Worm (Caenorhabditis elegans): ENCODE results near the gene cox-14.

The cox-14 gene

DNA sequence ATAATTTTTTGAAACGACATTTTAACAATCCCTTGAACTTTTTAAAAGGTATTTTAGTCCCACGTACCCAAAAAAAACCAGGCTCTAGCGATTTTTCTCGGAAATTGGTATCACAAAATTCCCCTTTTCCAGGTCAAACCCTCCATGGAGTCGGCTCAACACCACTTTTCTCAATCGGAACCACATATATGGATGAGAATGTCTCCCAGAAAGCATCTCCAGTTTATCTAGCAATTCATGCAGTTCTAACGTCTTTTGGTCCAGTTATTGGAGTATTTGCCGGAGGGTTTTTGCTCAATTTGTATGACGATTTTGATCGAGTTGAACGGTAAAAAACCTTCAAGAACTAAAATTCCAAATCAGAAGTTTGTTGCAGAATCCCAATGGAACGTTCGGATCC lies 21.3 kb downstream of the cox-14 start:
- TF ChIP-seq ceh-16 (tag; optimal IDR thresholded peaks at IDR 0.05): no peak
- no peak for TF ChIP-seq ceh-9 (tag; optimal IDR thresholded peaks at IDR 0.05)
- TF ChIP-seq skn-1 (tag; optimal IDR thresholded peaks at IDR 0.05): no peak
- no peak for TF ChIP-seq mml-1 (tag; optimal IDR thresholded peaks at IDR 0.05)
- no peak for TF ChIP-seq nhr-23 (tag; optimal IDR thresholded peaks at IDR 0.05)
- no peak for TF ChIP-seq ztf-4 (tag; optimal IDR thresholded peaks at IDR 0.05)
- no peak for TF ChIP-seq snpc-4 (tag; optimal IDR thresholded peaks at IDR 0.05)
- no peak for TF ChIP-seq lin-15B (tag; optimal IDR thresholded peaks at IDR 0.05)
- TF ChIP-seq nhr-11 (tag; optimal IDR thresholded peaks at IDR 0.05): no peak
- no peak for TF ChIP-seq zag-1 (tag; optimal IDR thresholded peaks at IDR 0.05)
- TF ChIP-seq pqm-1 (tag; optimal IDR thresholded peaks at IDR 0.05): no peak
- TF ChIP-seq lin-39 (tag; optimal IDR thresholded peaks at IDR 0.05): no peak
- TF ChIP-seq nhr-67 (tag; optimal IDR thresholded peaks at IDR 0.05): no peak
- no peak for TF ChIP-seq tbx-2 (tag; optimal IDR thresholded peaks at IDR 0.05)
- TF ChIP-seq unc-39 (tag; optimal IDR thresholded peaks at IDR 0.05): no peak

- peak; percentile 40 for TF ChIP-seq nhr-43 (tag; optimal IDR thresholded peaks at IDR 0.05; ENCODE audit: poor library complexity, severe bottlenecking)
- no peak for TF ChIP-seq lin-15B (tag; optimal IDR thresholded peaks at IDR 0.05)
- peak; percentile 1 for TF ChIP-seq nhr-25 (tag; optimal IDR thresholded peaks at IDR 0.05)
These were observed 22.6 kb downstream of the cox-14 start for ce11 chrIII:10241332-10241829.

DNA sequence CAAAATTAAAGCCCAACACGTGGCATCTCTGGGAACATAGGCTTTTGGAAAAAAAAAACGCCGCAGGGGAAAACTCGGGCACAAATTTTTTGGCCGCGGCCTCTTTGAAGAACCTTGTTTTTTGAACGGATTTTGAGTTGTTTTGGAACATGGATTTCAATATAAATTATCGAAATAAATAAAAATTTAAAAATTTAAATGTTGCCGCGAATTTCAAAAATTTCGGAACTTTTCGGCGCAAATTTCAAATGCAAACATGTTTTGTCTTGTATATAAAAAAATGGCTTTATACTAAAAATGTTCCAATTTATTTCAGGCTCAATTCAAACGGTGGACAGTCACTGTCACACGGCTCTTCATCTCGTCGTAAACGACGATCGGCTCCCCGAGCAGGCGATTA lies 25.3 kb downstream of the cox-14 start:
- TF ChIP-seq aly-2 (tag; optimal IDR thresholded peaks at IDR 0.05) (no peak), elt-3 (tag; optimal IDR thresholded peaks at IDR 0.05) (no peak), fkh-10 (GFP tag; optimal IDR thresholded peaks at IDR 0.05) (no peak), nhr-11 (tag; optimal IDR thresholded peaks at IDR 0.05) (no peak), snpc-4 (tag; optimal IDR thresholded peaks at IDR 0.05) (no peak), fos-1 (tag; optimal IDR thresholded peaks at IDR 0.05) (no peak), lin-15B (tag; optimal IDR thresholded peaks at IDR 0.05) (no peak)

- TF ChIP-seq ceh-16 (tag; optimal IDR thresholded peaks at IDR 0.05) (no peak), nfya-1 (tag; optimal IDR thresholded peaks at IDR 0.05; ENCODE audit: insufficient read depth) (peak; percentile 42), lsy-12 (tag; optimal IDR thresholded peaks at IDR 0.05) (no peak), pha-4 (tag; optimal IDR thresholded peaks at IDR 0.05) (peak; percentile 62), lin-15B (tag; optimal IDR thresholded peaks at IDR 0.05) (peak; percentile 62), lin-39 (tag; optimal IDR thresholded peaks at IDR 0.05) (peak; percentile 25), nhr-237 (tag; optimal IDR thresholded peaks at IDR 0.05) (no peak), daf-12 (tag; optimal IDR thresholded peaks at IDR 0.05) (no peak), egl-27 (tag; optimal IDR thresholded peaks at IDR 0.05) (no peak), aly-2 (tag; optimal IDR thresholded peaks at IDR 0.05) (no peak), snpc-4 (tag; optimal IDR thresholded peaks at IDR 0.05) (peak; percentile 54), elt-2 (tag; optimal IDR thresholded peaks at IDR 0.05) (peak; percentile 7)
These were observed 29.8 kb downstream of the cox-14 start, which contains the start of the genes div-1 and cor-1 for ce11 chrIII:10248441-10249137. Gene div-1 (minus strand): TSS chrIII:10248559. Gene cor-1 (plus strand): TSS chrIII:10249111.

DNA sequence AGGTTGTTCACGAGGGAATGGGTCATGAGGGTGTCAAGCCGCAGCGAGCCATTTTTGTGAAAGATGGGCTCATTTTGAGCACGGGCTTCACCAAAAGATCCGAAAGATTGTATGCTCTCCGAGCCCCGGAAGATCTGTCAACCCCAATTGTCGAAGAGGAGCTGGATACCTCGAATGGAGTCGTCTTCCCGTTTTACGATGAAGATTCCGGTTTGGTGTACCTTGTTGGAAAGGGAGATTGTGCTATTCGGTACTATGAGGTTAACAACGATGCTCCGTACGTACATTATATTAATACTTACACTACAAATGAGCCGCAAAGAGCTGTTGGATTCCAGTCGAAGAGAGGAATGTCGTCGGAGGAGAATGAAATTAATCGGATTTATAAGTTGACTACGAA lies 32.4 kb downstream of the cox-14 start:
- TF ChIP-seq nhr-237 (tag; optimal IDR thresholded peaks at IDR 0.05) (no peak), nfya-1 (tag; optimal IDR thresholded peaks at IDR 0.05; ENCODE audit: insufficient read depth) (no peak)

DNA sequence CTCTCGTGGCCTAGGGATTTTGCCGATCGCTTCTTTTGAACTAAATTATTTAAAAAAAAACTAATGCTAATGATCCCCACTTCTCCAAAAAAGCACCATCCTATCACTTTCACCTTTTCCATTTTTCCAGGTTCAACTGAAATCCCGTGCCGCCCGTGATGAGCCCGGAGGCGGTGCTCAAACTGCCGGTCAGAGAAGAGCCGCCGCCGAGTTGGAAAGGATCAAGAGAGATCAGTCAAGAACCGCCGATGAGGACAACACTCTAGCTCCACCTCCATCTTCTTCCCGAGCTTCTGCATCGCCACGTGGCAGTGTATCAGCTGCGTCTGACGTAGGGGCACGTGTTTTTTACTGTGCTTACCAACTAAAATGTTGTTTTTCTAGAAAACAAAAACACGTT lies 34.6 kb downstream of the cox-14 start:
- no peak for TF ChIP-seq egl-27 (tag; optimal IDR thresholded peaks at IDR 0.05)
- no peak for TF ChIP-seq ztf-11 (tag; optimal IDR thresholded peaks at IDR 0.05)
- TF ChIP-seq nhr-67 (tag; optimal IDR thresholded peaks at IDR 0.05): no peak
- no peak for TF ChIP-seq nhr-76 (tag; optimal IDR thresholded peaks at IDR 0.05)
- TF ChIP-seq nhr-28 (tag; optimal IDR thresholded peaks at IDR 0.05): no peak
- no peak for TF ChIP-seq tbx-2 (tag; optimal IDR thresholded peaks at IDR 0.05)
- TF ChIP-seq elt-1 (tag; optimal IDR thresholded peaks at IDR 0.05): no peak
- no peak for TF ChIP-seq ceh-16 (tag; optimal IDR thresholded peaks at IDR 0.05)
